Worm (Caenorhabditis elegans) whole organism, L1 larva: ENCODE measurements around the gene T01B7.9.
A peak's percentile ranks its signal among the peaks of the same experiment; 100 is the strongest.

ENCODE experiments used
- alr-1 ChIP-seq: fragments of 200-800 bp; sonication (Bioruptor generic); optimal IDR thresholded peaks from 2 replicates; lab custom pipeline; 2018; ENCODE audit warnings: borderline replicate concordance, mild to moderate bottlenecking, missing genetic modification characterization, missing compliant biosample characterization
- ama-1 ChIP-seq: fragments of 150-350 bp; optimal IDR thresholded peaks from 2 replicates; lab custom pipeline; 2014
- blmp-1 ChIP-seq: fragments of 150-350 bp; optimal IDR thresholded peaks from 2 replicates; lab custom pipeline; 2014; ENCODE audit warnings: missing biosample characterization, missing genetic modification characterization
- ceh-63 ChIP-seq: fragments of 200-800 bp; sonication (Bioruptor generic); optimal IDR thresholded peaks from 2 replicates; lab custom pipeline; 2018; ENCODE audit warnings: mild to moderate bottlenecking, missing genetic modification characterization, missing compliant biosample characterization
- ceh-8 ChIP-seq: fragments of 200-800 bp; sonication (Bioruptor generic); optimal IDR thresholded peaks from 2 replicates; lab custom pipeline; 2018; ENCODE audit warnings: mild to moderate bottlenecking, missing genetic modification characterization, moderate library complexity, missing compliant biosample characterization
- ceh-88 ChIP-seq: fragments of 200-800 bp; sonication (Bioruptor generic); IDR thresholded peaks from 2 replicates; pipeline ENCODE4 v1.3.6; 2022; ENCODE audit warnings: missing genetic modification characterization, missing compliant biosample characterization
- ces-1 ChIP-seq: fragments of 150-350 bp; optimal IDR thresholded peaks from 2 replicates; lab custom pipeline; 2014; ENCODE audit warnings: missing biosample characterization, missing genetic modification reagents, missing genetic modification characterization
- dpl-1 ChIP-seq, 3 experiments: fragments of 150-350 bp in 2 of 3; sonication (generic microtip) in 1 of 3; optimal IDR thresholded peaks; 2 replicates each; lab custom pipeline; 2014 to 2017; ENCODE audit warnings: missing biosample characterization in 3 of 3, missing genetic modification characterization in 3 of 3, missing genetic modification reagents in 3 of 3
- efl-3 ChIP-seq: fragments of 200-800 bp; sonication (Bioruptor generic); optimal IDR thresholded peaks from 2 replicates; lab custom pipeline; 2018; ENCODE audit warnings: mild to moderate bottlenecking, missing genetic modification characterization, missing compliant biosample characterization
- egl-27 ChIP-seq, 2 experiments: fragments of 150-350 bp in 1 of 2; sonication (generic microtip); optimal IDR thresholded peaks; 3 replicates each; lab custom pipeline; 2017 to 2018; ENCODE audit warnings: missing biosample characterization in 2 of 2, missing genetic modification characterization in 2 of 2, missing genetic modification reagents in 2 of 2
- elt-2 ChIP-seq: sonication (generic microtip); optimal IDR thresholded peaks from 2 replicates; lab custom pipeline; 2016; ENCODE audit warnings: missing genetic modification characterization, mild to moderate bottlenecking, inconsistent platforms, missing compliant biosample characterization, missing genetic modification reagents
- elt-3 ChIP-seq, 6 experiments: fragments of 150-350 bp in 1 of 6; sonication (generic microtip); optimal IDR thresholded peaks; 2 replicates each; lab custom pipeline; 2017 to 2018; ENCODE audit warnings: missing biosample characterization in 6 of 6, missing genetic modification characterization in 6 of 6, inconsistent platforms in 1 of 6
- fkh-10 ChIP-seq: sonication (generic microtip); optimal IDR thresholded peaks from 2 replicates; lab custom pipeline; 2017; ENCODE audit warnings: missing biosample characterization, missing genetic modification reagents, missing genetic modification characterization
- fos-1 ChIP-seq: fragments of 150-350 bp; optimal IDR thresholded peaks from 2 replicates; lab custom pipeline; 2014; ENCODE audit warnings: missing biosample characterization, missing genetic modification characterization
- hpl-2 ChIP-seq: fragments of 150-350 bp; optimal IDR thresholded peaks from 2 replicates; lab custom pipeline; 2014; ENCODE audit warnings: missing biosample characterization, missing genetic modification reagents, missing genetic modification characterization
- lin-13 ChIP-seq: fragments of 150-350 bp; optimal IDR thresholded peaks from 2 replicates; lab custom pipeline; 2014; ENCODE audit warnings: missing biosample characterization, missing genetic modification reagents, missing genetic modification characterization
- lin-15B ChIP-seq: fragments of 150-350 bp; sonication (generic microtip); optimal IDR thresholded peaks from 3 replicates; lab custom pipeline; 2014; ENCODE audit warnings: missing biosample characterization, missing genetic modification characterization
- lin-35 ChIP-seq, 2 experiments: fragments of 150-350 bp; optimal IDR thresholded peaks; 2 replicates each; lab custom pipeline; 2014; ENCODE audit warnings: missing biosample characterization in 2 of 2, missing genetic modification characterization in 2 of 2, missing genetic modification reagents in 2 of 2
- lin-39 ChIP-seq: fragments of 150-350 bp; optimal IDR thresholded peaks from 2 replicates; lab custom pipeline; 2014; ENCODE audit warnings: missing biosample characterization, missing genetic modification reagents, missing genetic modification characterization
- lsy-2 ChIP-seq, 2 experiments: fragments of 150-350 bp; optimal IDR thresholded peaks; 2 replicates each; lab custom pipeline; 2014; ENCODE audit warnings: missing biosample characterization in 2 of 2, missing genetic modification characterization in 2 of 2
- nhr-11 ChIP-seq: fragments of 150-350 bp; optimal IDR thresholded peaks from 2 replicates; lab custom pipeline; 2014; ENCODE audit warnings: missing biosample characterization, missing genetic modification characterization
- nhr-19 ChIP-seq: fragments of 200-800 bp; sonication (Bioruptor generic); conservative IDR thresholded peaks from 2 replicates; pipeline ENCODE4 v1.3.6; 2022; ENCODE audit warnings: missing genetic modification characterization, missing compliant biosample characterization
- nhr-71 ChIP-seq: sonication (generic microtip); optimal IDR thresholded peaks from 2 replicates; lab custom pipeline; 2016; ENCODE audit warnings: mild to moderate bottlenecking, missing genetic modification characterization, moderate library complexity, missing compliant biosample characterization
- nhr-76 ChIP-seq: sonication (generic microtip); optimal IDR thresholded peaks from 2 replicates; lab custom pipeline; 2017; ENCODE audit warnings: missing biosample characterization, missing genetic modification characterization
- nhr-84 ChIP-seq: sonication (generic microtip); optimal IDR thresholded peaks from 2 replicates; lab custom pipeline; 2017; ENCODE audit warnings: missing biosample characterization, missing genetic modification characterization
- nhr-85 ChIP-seq: sonication (generic microtip); peaks from one replicate; lab custom pipeline; 2016; ENCODE audit warnings: missing genetic modification characterization, inconsistent platforms, missing compliant biosample characterization
- nhr-90 ChIP-seq: sonication (generic microtip); optimal IDR thresholded peaks from 2 replicates; lab custom pipeline; 2016; ENCODE audit warnings: mild to moderate bottlenecking, missing genetic modification characterization, missing compliant biosample characterization; ENCODE audit not compliant: poor library complexity
- pag-3 ChIP-seq: sonication (generic microtip); optimal IDR thresholded peaks from 2 replicates; lab custom pipeline; 2017; ENCODE audit warnings: missing genetic modification characterization, mild to moderate bottlenecking, missing compliant biosample characterization, antibody characterized with exemption, borderline replicate concordance; ENCODE audit not compliant: insufficient read depth
- pax-3 ChIP-seq: fragments of 200-800 bp; sonication (Bioruptor generic); optimal IDR thresholded peaks from 2 replicates; lab custom pipeline; 2018; ENCODE audit warnings: mild to moderate bottlenecking, missing genetic modification characterization, moderate library complexity, missing compliant biosample characterization
- pqm-1 ChIP-seq: sonication (generic microtip); optimal IDR thresholded peaks from 3 replicates; lab custom pipeline; 2017; ENCODE audit warnings: missing biosample characterization, missing genetic modification characterization
- rnt-1 ChIP-seq: sonication (generic microtip); optimal IDR thresholded peaks from 2 replicates; lab custom pipeline; 2016; ENCODE audit warnings: mild to moderate bottlenecking, missing genetic modification characterization, moderate library complexity, missing compliant biosample characterization
- unc-98 ChIP-seq: fragments of 200-800 bp; sonication (Bioruptor generic); IDR thresholded peaks from 2 replicates; pipeline ENCODE4 v1.3.6; 2022; ENCODE audit warnings: missing genetic modification characterization, missing compliant biosample characterization
- xbp-1 ChIP-seq: sonication (generic microtip); optimal IDR thresholded peaks from 2 replicates; lab custom pipeline; 2016; ENCODE audit warnings: missing genetic modification characterization, missing compliant biosample characterization
- ztf-4 ChIP-seq: fragments of 150-350 bp; optimal IDR thresholded peaks from 2 replicates; lab custom pipeline; 2014; ENCODE audit warnings: missing biosample characterization, missing genetic modification characterization

The T01B7.9 gene

DNA sequence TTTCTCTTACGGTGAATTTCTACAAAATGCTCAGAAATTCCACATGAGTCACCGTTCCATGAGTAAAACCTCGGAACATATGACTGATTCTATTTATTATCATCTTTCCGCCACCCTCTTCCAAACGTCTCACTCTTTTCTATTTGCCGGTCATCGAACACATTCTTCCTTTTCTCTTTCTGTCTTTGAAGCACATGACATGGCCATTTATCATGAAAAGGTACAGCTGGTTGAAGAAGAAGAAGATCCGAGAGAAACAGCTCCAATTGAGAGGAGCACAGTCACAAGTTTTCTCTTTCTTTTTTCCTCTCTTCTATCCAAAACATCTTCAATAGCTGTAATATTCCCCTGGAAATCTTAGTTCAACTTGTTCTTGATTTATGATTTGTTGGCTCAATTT is 19.6 kb downstream of the T01B7.9 start, which contains the start of gene cup-16 (continued):
- no peak for TF ChIP-seq egl-27 (tag; optimal IDR thresholded peaks at IDR 0.05; lab: Kevin White, UChicago)
- TF ChIP-seq dpl-1 (GFP tag; optimal IDR thresholded peaks at IDR 0.05; lab: Kevin White, UChicago): no peak
- no peak for TF ChIP-seq ces-1 (GFP tag; lab: Kevin White, UChicago)
- peak; percentile 79 for TF ChIP-seq nhr-71 (tag; lab: Kevin White, UChicago)
- TF ChIP-seq ceh-8 (GFP tag; lab: Kevin White, UChicago): no peak
- no peak for TF ChIP-seq pax-3 (tag; lab: Kevin White, UChicago)
- peak; percentile 20 to 50 for TF ChIP-seq lsy-2 (tag; optimal IDR thresholded peaks at IDR 0.05; lab: Kevin White, UChicago)
- TF ChIP-seq ama-1 (lab: Kevin White, UChicago): no peak
- TF ChIP-seq xbp-1 (tag; lab: Kevin White, UChicago): no peak
- TF ChIP-seq ztf-4 (tag; lab: Kevin White, UChicago): no peak
- no peak for TF ChIP-seq nhr-76
- TF ChIP-seq ceh-88 (GFP tag; lab: Robert Waterston, UW): no peak
- TF ChIP-seq nhr-90 (tag; lab: Kevin White, UChicago): no peak
- no peak; the same call in 1 of the 2 replicates for TF ChIP-seq nhr-19 (GFP tag; lab: Robert Waterston, UW)
- no peak for TF ChIP-seq lin-15B (tag; lab: Kevin White, UChicago)
- TF ChIP-seq, all 84 proteins: peak for 8

DNA sequence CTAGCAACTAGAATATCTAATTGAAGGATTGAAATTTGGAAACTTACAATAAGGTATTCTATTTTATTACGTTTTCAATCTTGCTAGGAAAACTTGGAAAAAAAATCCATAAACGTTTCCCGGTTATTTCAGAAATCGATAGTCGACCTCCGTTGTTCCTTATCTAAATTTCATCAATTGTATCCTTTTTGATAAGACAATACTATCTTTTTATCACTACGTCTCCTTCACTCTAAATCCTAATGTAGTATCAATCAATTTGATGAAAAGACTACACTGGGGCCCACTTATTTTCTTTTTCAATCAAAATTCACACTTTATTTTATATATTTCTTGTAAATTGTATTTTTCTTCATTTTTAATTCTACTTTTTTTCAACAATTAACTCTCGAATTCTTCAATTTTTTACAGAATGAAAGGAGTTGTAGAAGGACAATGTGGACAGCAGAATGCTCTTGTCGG is 22.2 kb downstream of the T01B7.9 start, which contains the start of gene prx-5:
TSS of gene prx-5 (plus strand) at position 412 of the 462 bp plus-strand sequence.
- TF ChIP-seq lin-35 (GFP tag; optimal IDR thresholded peaks at IDR 0.05; lab: Kevin White, UChicago) (peak in 1 of 2 experiments; percentile 7), fkh-10 (GFP tag; lab: Kevin White, UChicago) (no peak), unc-98 (GFP tag; lab: Robert Waterston, UW) (no peak), efl-3 (no peak), elt-3 (tag; optimal IDR thresholded peaks at IDR 0.05; lab: Kevin White, UChicago) (peak in 1 of 6 experiments; percentile 67), rnt-1 (tag; lab: Kevin White, UChicago) (no peak), nhr-84 (tag; lab: Kevin White, UChicago) (no peak), alr-1 (no peak), elt-2 (tag; lab: Kevin White, UChicago) (peak; percentile 16), ceh-63 (GFP tag; lab: Kevin White, UChicago) (no peak)
- TF ChIP-seq, all 84 proteins: peak for 3

DNA sequence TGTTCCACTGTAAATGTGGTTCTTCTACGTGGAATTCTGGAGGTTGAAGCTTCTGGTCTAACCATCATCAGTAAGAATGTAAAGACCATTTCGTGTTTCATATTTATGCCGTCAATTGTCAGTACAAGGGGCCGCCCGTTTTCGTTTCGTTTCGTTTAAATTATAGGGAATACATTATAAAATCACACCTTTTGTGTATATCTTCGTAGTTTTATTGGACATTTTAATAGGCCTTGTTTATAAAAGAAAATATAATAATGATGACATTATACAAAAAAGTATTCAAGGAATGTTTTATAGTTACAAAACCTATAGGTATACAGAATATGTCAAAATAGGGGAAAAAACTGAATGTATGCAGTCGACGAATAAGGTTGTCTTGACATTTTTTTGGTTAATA is 22.9 kb downstream of the T01B7.9 start, which contains the start of gene ceh-7:
TSS of gene ceh-7 (minus strand) at position 101 of the 400 bp plus-strand sequence.
- TF ChIP-seq lin-13 (GFP tag; lab: Kevin White, UChicago): no peak
- no peak for TF ChIP-seq hpl-2 (GFP tag; lab: Kevin White, UChicago)
- TF ChIP-seq lin-39: no peak
- TF ChIP-seq nhr-90 (tag; lab: Kevin White, UChicago): no peak
- no peak for TF ChIP-seq pqm-1 (tag; lab: Kevin White, UChicago)
- no peak for TF ChIP-seq nhr-11 (tag; lab: Kevin White, UChicago)
- no peak for TF ChIP-seq ceh-8 (GFP tag; lab: Kevin White, UChicago)
- TF ChIP-seq fos-1 (tag; lab: Kevin White, UChicago): no peak
- no peak for TF ChIP-seq nhr-85 (tag; lab: Kevin White, UChicago)
- no peak for TF ChIP-seq ceh-88 (GFP tag; lab: Robert Waterston, UW)
- TF ChIP-seq blmp-1 (tag; lab: Kevin White, UChicago): no peak
- no peak for TF ChIP-seq pag-3 (tag; lab: Kevin White, UChicago)
